Fruit fly (Drosophila melanogaster) whole organism, embryonic: ENCODE measurements around the gene CG33947.

ENCODE experiments used
- CG10366 ChIP-seq: fragments of 200-800 bp; sonication (Bioruptor generic); IDR thresholded peaks from 2 replicates; pipeline ENCODE4 v1.3.6; 2022; ENCODE audit warnings: missing biosample characterization, missing genetic modification characterization
- CG13296 ChIP-seq: fragments of 200-800 bp; sonication (Bioruptor generic); optimal IDR thresholded peaks from 3 replicates; lab custom pipeline; 2018; ENCODE audit warnings: missing biosample characterization, mild to moderate bottlenecking, missing genetic modification characterization
- CG14014 ChIP-seq: fragments of 200-800 bp; sonication (Bioruptor generic); IDR thresholded peaks from 2 replicates; pipeline ENCODE4 v1.3.6; 2022; ENCODE audit warnings: missing biosample characterization, missing genetic modification characterization
- CG17568 ChIP-seq: fragments of 200-800 bp; sonication (Bioruptor generic); optimal IDR thresholded peaks from 2 replicates; lab custom pipeline; 2018; ENCODE audit warnings: missing biosample characterization, mild to moderate bottlenecking, missing genetic modification characterization, moderate library complexity
- CG17829 ChIP-seq: fragments of 200-800 bp; optimal IDR thresholded peaks from 2 replicates; lab custom pipeline; 2019; ENCODE audit warnings: missing biosample characterization, mild to moderate bottlenecking, missing genetic modification characterization, moderate library complexity
- CG18262 ChIP-seq: fragments of 200-800 bp; optimal IDR thresholded peaks from 3 replicates; lab custom pipeline; 2019; ENCODE audit warnings: missing biosample characterization, mild to moderate bottlenecking, missing genetic modification characterization, moderate library complexity
- CG18619 ChIP-seq: fragments of 200-800 bp; sonication (Bioruptor generic); optimal IDR thresholded peaks from 3 replicates; lab custom pipeline; 2017; ENCODE audit warnings: missing biosample characterization, mild to moderate bottlenecking, missing genetic modification characterization
- CG2120 ChIP-seq: fragments of 200-800 bp; sonication (Bioruptor generic); optimal IDR thresholded peaks from 3 replicates; lab custom pipeline; 2016; ENCODE audit warnings: missing biosample characterization, missing genetic modification characterization
- CG2199 ChIP-seq: fragments of 200-800 bp; sonication (Bioruptor generic); IDR thresholded peaks from 3 replicates; pipeline ENCODE4 v1.3.6; 2022; ENCODE audit warnings: missing biosample characterization, missing genetic modification characterization
- CG2712 ChIP-seq: fragments of 200-800 bp; optimal IDR thresholded peaks from 3 replicates; lab custom pipeline; 2019; ENCODE audit warnings: missing biosample characterization, mild to moderate bottlenecking, missing genetic modification characterization, moderate library complexity
- CG32772 ChIP-seq: fragments of 200-800 bp; sonication (Bioruptor generic); IDR thresholded peaks from 2 replicates; pipeline ENCODE4 v1.3.6; 2022; ENCODE audit warnings: missing biosample characterization, missing genetic modification characterization
- CG4404 ChIP-seq: fragments of 200-800 bp; sonication (Bioruptor generic); IDR thresholded peaks from 2 replicates; pipeline ENCODE4 v1.3.6; 2022; ENCODE audit warnings: missing biosample characterization, missing genetic modification characterization
- CG4820 ChIP-seq: fragments of 200-800 bp; sonication (Bioruptor generic); optimal IDR thresholded peaks from 3 replicates; lab custom pipeline; 2016; ENCODE audit warnings: missing biosample characterization, missing genetic modification characterization
- CG5953 ChIP-seq: fragments of 200-800 bp; sonication (Bioruptor generic); IDR thresholded peaks from 2 replicates; pipeline ENCODE4 v1.3.6; 2022; ENCODE audit warnings: missing biosample characterization, missing genetic modification characterization
- CG6272 ChIP-seq: fragments of 200-800 bp; sonication (Bioruptor generic); IDR thresholded peaks from 2 replicates; pipeline ENCODE4 v1.3.6; 2022; ENCODE audit warnings: missing biosample characterization, missing genetic modification characterization
- CG6683 ChIP-seq: fragments of 200-800 bp; sonication (Bioruptor generic); optimal IDR thresholded peaks from 2 replicates; lab custom pipeline; 2017; ENCODE audit warnings: missing biosample characterization, mild to moderate bottlenecking, missing genetic modification characterization, missing genetic modification reagents
- CG7556 ChIP-seq: fragments of 200-800 bp; sonication (Bioruptor generic); optimal IDR thresholded peaks from 2 replicates; lab custom pipeline; 2017; ENCODE audit warnings: missing biosample characterization, mild to moderate bottlenecking, missing genetic modification characterization
- CG8359 ChIP-seq: fragments of 200-800 bp; sonication (Bioruptor generic); optimal IDR thresholded peaks from 2 replicates; lab custom pipeline; 2017; ENCODE audit warnings: missing biosample characterization, mild to moderate bottlenecking, missing genetic modification characterization, borderline replicate concordance
- CG9727 ChIP-seq: fragments of 200-800 bp; sonication (Bioruptor generic); optimal IDR thresholded peaks from 3 replicates; lab custom pipeline; 2017; ENCODE audit warnings: missing biosample characterization, mild to moderate bottlenecking, missing genetic modification characterization
- Doc3 ChIP-seq: fragments of 200-800 bp; sonication (Bioruptor generic); IDR thresholded peaks from 3 replicates; pipeline ENCODE4 v1.3.6; 2022; ENCODE audit warnings: missing biosample characterization, missing genetic modification characterization; ENCODE audit not compliant: partially characterized antibody
- Dp ChIP-seq: fragments of 200-800 bp; sonication (Bioruptor generic); optimal IDR thresholded peaks from 2 replicates; lab custom pipeline; 2018; ENCODE audit warnings: missing biosample characterization, mild to moderate bottlenecking, missing genetic modification characterization, moderate library complexity
- Ets65A ChIP-seq: fragments of 200-800 bp; sonication (Bioruptor generic); peaks from one replicate; lab custom pipeline; 2016; ENCODE audit warnings: missing biosample characterization, missing genetic modification characterization
- Gug ChIP-seq: fragments of 200-800 bp; sonication (Bioruptor generic); IDR thresholded peaks from 4 replicates; pipeline ENCODE4 v1.3.6; 2022; ENCODE audit warnings: missing biosample characterization, missing genetic modification characterization
- Meics ChIP-seq: fragments of 200-800 bp; sonication (Bioruptor generic); optimal IDR thresholded peaks from 2 replicates; lab custom pipeline; 2017; ENCODE audit warnings: missing biosample characterization, mild to moderate bottlenecking, missing genetic modification characterization
- NC2β ChIP-seq: fragments of 200-800 bp; sonication (Bioruptor generic); optimal IDR thresholded peaks from 2 replicates; lab custom pipeline; 2016; ENCODE audit warnings: missing biosample characterization, missing genetic modification characterization
- NfI ChIP-seq: fragments of 200-800 bp; sonication (Bioruptor generic); optimal IDR thresholded peaks from 3 replicates; lab custom pipeline; 2018; ENCODE audit warnings: missing biosample characterization, mild to moderate bottlenecking, missing genetic modification characterization, moderate library complexity
- Oli ChIP-seq: fragments of 200-800 bp; sonication (Bioruptor generic); optimal IDR thresholded peaks from 2 replicates; lab custom pipeline; 2018; ENCODE audit warnings: missing biosample characterization, mild to moderate bottlenecking, missing genetic modification characterization, moderate library complexity
- Ssrp ChIP-seq: fragments of 200-800 bp; sonication (Bioruptor generic); optimal IDR thresholded peaks from 2 replicates; lab custom pipeline; 2018; ENCODE audit warnings: missing biosample characterization, mild to moderate bottlenecking, missing genetic modification characterization, moderate library complexity
- Xbp1 ChIP-seq: fragments of 200-800 bp; sonication (Bioruptor generic); optimal IDR thresholded peaks from 3 replicates; lab custom pipeline; 2016; ENCODE audit warnings: missing biosample characterization, mild to moderate bottlenecking, missing genetic modification characterization
- ato ChIP-seq: fragments of 200-800 bp; sonication (Bioruptor generic); IDR thresholded peaks from 2 replicates; pipeline ENCODE4 v1.3.6; 2022; ENCODE audit warnings: missing biosample characterization, missing genetic modification characterization; ENCODE audit not compliant: partially characterized antibody
- bsh ChIP-seq, 2 experiments: fragments of 200-800 bp; sonication (Bioruptor generic); optimal IDR thresholded peaks; 2 replicates each; lab custom pipeline; 2017 to 2018; ENCODE audit warnings: mild to moderate bottlenecking in 2 of 2, missing biosample characterization in 2 of 2, missing genetic modification characterization in 2 of 2, moderate library complexity in 1 of 2
- cwo ChIP-seq: fragments of 200-800 bp; sonication (Bioruptor generic); optimal IDR thresholded peaks from 3 replicates; lab custom pipeline; 2017; ENCODE audit warnings: missing biosample characterization, missing genetic modification characterization, mild to moderate bottlenecking, moderate library complexity, missing genetic modification reagents
- fd102C ChIP-seq: fragments of 200-800 bp; sonication (Bioruptor generic); optimal IDR thresholded peaks from 2 replicates; lab custom pipeline; 2018; ENCODE audit warnings: missing biosample characterization, mild to moderate bottlenecking, missing genetic modification characterization, moderate library complexity
- fd3F ChIP-seq: fragments of 200-800 bp; sonication (Bioruptor generic); optimal IDR thresholded peaks from 2 replicates; lab custom pipeline; 2018; ENCODE audit warnings: missing biosample characterization, mild to moderate bottlenecking, missing genetic modification characterization, moderate library complexity
- gfzf ChIP-seq: fragments of 200-800 bp; sonication (Bioruptor generic); optimal IDR thresholded peaks from 2 replicates; lab custom pipeline; 2016; ENCODE audit warnings: missing biosample characterization, mild to moderate bottlenecking, missing genetic modification characterization, moderate library complexity
- lilli ChIP-seq: fragments of 200-800 bp; sonication (Bioruptor generic); optimal IDR thresholded peaks from 3 replicates; lab custom pipeline; 2016; ENCODE audit warnings: missing biosample characterization, missing genetic modification characterization
- lmd ChIP-seq: fragments of 200-800 bp; sonication (Bioruptor generic); IDR thresholded peaks from 2 replicates; pipeline ENCODE4 v1.3.6; 2022; ENCODE audit warnings: missing biosample characterization, missing genetic modification characterization
- maf-S ChIP-seq: fragments of 200-800 bp; sonication (Bioruptor generic); optimal IDR thresholded peaks from 2 replicates; lab custom pipeline; 2016; ENCODE audit warnings: missing biosample characterization, missing genetic modification characterization
- mam ChIP-seq: fragments of 200-800 bp; sonication (Bioruptor generic); optimal IDR thresholded peaks from 3 replicates; lab custom pipeline; 2016; ENCODE audit warnings: missing biosample characterization, missing genetic modification characterization
- mld ChIP-seq: fragments of 200-800 bp; sonication (Bioruptor generic); IDR thresholded peaks from 3 replicates; pipeline ENCODE4 v1.3.6; 2022; ENCODE audit warnings: missing biosample characterization, missing genetic modification characterization; ENCODE audit not compliant: partially characterized antibody
- otp ChIP-seq: fragments of 200-800 bp; sonication (Bioruptor generic); IDR thresholded peaks from 3 replicates; pipeline ENCODE4, ENCODE4 v1.3.6; 2022; ENCODE audit warnings: missing biosample characterization, missing genetic modification characterization
- pb ChIP-seq: fragments of 200-800 bp; sonication (Bioruptor generic); optimal IDR thresholded peaks from 3 replicates; lab custom pipeline; 2016; ENCODE audit warnings: missing biosample characterization, missing genetic modification characterization
- phol ChIP-seq: fragments of 200-800 bp; sonication (Bioruptor generic); optimal IDR thresholded peaks from 3 replicates; lab custom pipeline; 2018; ENCODE audit warnings: missing biosample characterization, mild to moderate bottlenecking, missing genetic modification characterization, moderate library complexity
- ssp ChIP-seq: fragments of 200-800 bp; sonication (Bioruptor generic); IDR thresholded peaks from 2 replicates; pipeline ENCODE4 v1.3.6; 2022; ENCODE audit warnings: missing biosample characterization, missing genetic modification characterization
- tin ChIP-seq: fragments of 200-800 bp; sonication (Bioruptor generic); optimal IDR thresholded peaks from 3 replicates; lab custom pipeline; 2016; ENCODE audit warnings: missing biosample characterization, missing genetic modification characterization
- vvl ChIP-seq: fragments of 200-800 bp; sonication (Bioruptor generic); IDR thresholded peaks from 2 replicates; pipeline ENCODE4 v1.3.6; 2022; ENCODE audit warnings: missing biosample characterization, missing genetic modification characterization
- wek ChIP-seq: fragments of 200-800 bp; sonication (Bioruptor generic); optimal IDR thresholded peaks from 3 replicates; lab custom pipeline; 2018; ENCODE audit warnings: missing biosample characterization, mild to moderate bottlenecking, missing genetic modification characterization, moderate library complexity
- yki ChIP-seq: fragments of >200 bp; optimal IDR thresholded peaks from 3 replicates; lab custom pipeline; 2018

The CG33947 gene

dm6 chr3L:11074043-11074853 is 22.0 kb upstream of the CG33947 start, which contains the start of the genes Pfdn2 and Noc1 (continued):
- TF ChIP-seq fd102C (GFP tag; lab: Kevin White, UChicago) = no peak
- peak; percentile 70 for TF ChIP-seq CG2120 (GFP tag; lab: Kevin White, UChicago)
- TF ChIP-seq otp (GFP tag; lab: Robert Waterston, UW) = no peak
- TF ChIP-seq CG14014 (GFP tag; lab: Robert Waterston, UW) = peak; percentile 43; the same call in 1 of the 2 replicates
- peak; percentile 23 for TF ChIP-seq tin (GFP tag; lab: Kevin White, UChicago)
- peak; percentile 55 for TF ChIP-seq CG17829
- no peak for TF ChIP-seq CG7556 (GFP tag; lab: Kevin White, UChicago)
- peak in 1 of 2 experiments; percentile 62 for TF ChIP-seq bsh (GFP tag; optimal IDR thresholded peaks at IDR 0.05; lab: Kevin White, UChicago)
- peak; percentile 3 for TF ChIP-seq CG18619 (GFP tag; lab: Kevin White, UChicago)
- TF ChIP-seq Xbp1 (GFP tag; lab: Kevin White, UChicago) = peak; percentile 68
- 0 out of 4 replicates have a peak, but pooled peaks have one; percentile 33 for TF ChIP-seq Gug (GFP tag; lab: Robert Waterston, UW)
- no peak for TF ChIP-seq NC2β (GFP tag; lab: Kevin White, UChicago)
- no peak for TF ChIP-seq ato (GFP tag; lab: Robert Waterston, UW)
- peak; percentile 82 for TF ChIP-seq cwo
- peak; percentile 26; the same call in 1 of the 2 replicates for TF ChIP-seq vvl (GFP tag; lab: Robert Waterston, UW)
- TF ChIP-seq maf-S (GFP tag; lab: Kevin White, UChicago) = no peak
- TF ChIP-seq Oli (tag; lab: Kevin White, UChicago) = peak; percentile 41
- TF ChIP-seq CG4404 = 0 out of 2 replicates have a peak, but pooled peaks have one; percentile 29
- peak; percentile 34 for TF ChIP-seq CG4820
- TF ChIP-seq Meics (GFP tag; lab: Kevin White, UChicago) = peak; percentile 100
- no peak for TF ChIP-seq wek (GFP tag; lab: Kevin White, UChicago)
- peak; percentile 41 for TF ChIP-seq NfI (GFP tag; lab: Kevin White, UChicago)
- TF ChIP-seq Ssrp (tag; lab: Kevin White, UChicago) = peak; percentile 70
- TF ChIP-seq phol = peak; percentile 42
- peak; percentile 55 for TF ChIP-seq CG32772 (GFP tag; lab: Robert Waterston, UW)
- TF ChIP-seq CG6272 (GFP tag; lab: Robert Waterston, UW) = no peak
- peak; percentile 53 for TF ChIP-seq fd3F (GFP tag; lab: Kevin White, UChicago)
- no peak for TF ChIP-seq mld (GFP tag; lab: Robert Waterston, UW)
- no peak for TF ChIP-seq CG2199 (GFP tag; lab: Robert Waterston, UW)
- no peak for TF ChIP-seq CG8359 (GFP tag; lab: Kevin White, UChicago)
- TF ChIP-seq lilli (GFP tag; lab: Kevin White, UChicago) = peak; percentile 45
- peak; percentile 83 for TF ChIP-seq Ets65A (GFP tag; lab: Kevin White, UChicago)
- peak; percentile 66 for TF ChIP-seq CG18262
- peak; percentile 7 for TF ChIP-seq Dp (GFP tag; lab: Kevin White, UChicago)
- TF ChIP-seq CG9727 (GFP tag; lab: Kevin White, UChicago) = peak; percentile 39
- TF ChIP-seq lmd (GFP tag; lab: Robert Waterston, UW) = peak; percentile 49
- TF ChIP-seq CG17568 = no peak
- 0 out of 3 replicates have a peak, but pooled peaks have one; percentile 35 for TF ChIP-seq Doc3 (GFP tag; lab: Robert Waterston, UW)
- peak; percentile 5 for TF ChIP-seq CG6683 (GFP tag; lab: Kevin White, UChicago)
- no peak for TF ChIP-seq pb
- TF ChIP-seq CG5953 = no peak
- peak; percentile 43 for TF ChIP-seq mam (GFP tag; lab: Kevin White, UChicago)
- peak; percentile 69 for TF ChIP-seq gfzf (GFP tag; lab: Kevin White, UChicago)
- peak; percentile 32; the same call in 1 of the 2 replicates for TF ChIP-seq ssp (GFP tag; lab: Robert Waterston, UW)
- TF ChIP-seq CG13296 (GFP tag; lab: Kevin White, UChicago) = no peak
- TF ChIP-seq yki = no peak
- TF ChIP-seq CG2712 (tag; lab: Kevin White, UChicago) = peak; percentile 78
- peak; percentile 50; the same call in 1 of the 2 replicates for TF ChIP-seq CG10366 (GFP tag; lab: Robert Waterston, UW)
